Fruit fly (Drosophila melanogaster): Measurements from ENCODE around the gene CG42688.

Gene CG42688

dm6 chr2L:19141435-19142126 is 41.0 kb downstream of the CG42688 start (continued):
- TF ChIP-seq CG9727 (GFP tag; optimal IDR thresholded peaks at IDR 0.05) = peak; percentile 85
- no peak for TF ChIP-seq mirr (GFP tag; optimal IDR thresholded peaks at IDR 0.05)
- peak; percentile 51 for TF ChIP-seq scrt (GFP tag; optimal IDR thresholded peaks at IDR 0.05)
- TF ChIP-seq Mes4 (GFP tag; optimal IDR thresholded peaks at IDR 0.05) = no peak

dm6 chr2L:19140984-19141262 is 41.7 kb downstream of the CG42688 start:
- TF ChIP-seq otp (GFP tag; IDR thresholded peaks at IDR 0.05) = no peak
- TF ChIP-seq jumu (GFP tag; optimal IDR thresholded peaks at IDR 0.05) = no peak
- peak in 1 of 2 experiments; percentile 14 for TF ChIP-seq Hr51 (GFP tag; optimal IDR thresholded peaks at IDR 0.05)
- peak; percentile 7 for TF ChIP-seq CG1647 (GFP tag; optimal IDR thresholded peaks at IDR 0.05)
- TF ChIP-seq CG15601 (tag; optimal IDR thresholded peaks at IDR 0.05) = no peak
- peak in 1 of 2 experiments; percentile 19 for TF ChIP-seq Eip74EF (GFP tag; optimal IDR thresholded peaks at IDR 0.05)
- no peak for TF ChIP-seq CG31388 (GFP tag; optimal IDR thresholded peaks at IDR 0.05)
- TF ChIP-seq caup (GFP tag; optimal IDR thresholded peaks at IDR 0.05; ENCODE audit: severe bottlenecking) = peak; percentile 56
- peak; percentile 66 for TF ChIP-seq row (GFP tag; IDR thresholded peaks at IDR 0.05)
- no peak for TF ChIP-seq usp (GFP tag; optimal IDR thresholded peaks at IDR 0.05)
- no peak for TF ChIP-seq Neu2 (GFP tag; optimal IDR thresholded peaks at IDR 0.05; ENCODE audit: borderline replicate concordance)
- no peak for TF ChIP-seq CG10543 (GFP tag; optimal IDR thresholded peaks at IDR 0.05)
- no peak for TF ChIP-seq gce (GFP tag; IDR thresholded peaks at IDR 0.05)
- no peak for TF ChIP-seq D19A (tag; optimal IDR thresholded peaks at IDR 0.05)
- TF ChIP-seq CG6791 (GFP tag; IDR thresholded peaks at IDR 0.05; ENCODE audit: partially characterized antibody) = no peak
- peak; percentile 26 for TF ChIP-seq CG6813 (GFP tag; optimal IDR thresholded peaks at IDR 0.05)
- TF ChIP-seq abd-A (tag; optimal IDR thresholded peaks at IDR 0.05) = no peak
- peak; percentile 52 for TF ChIP-seq Hmr (GFP tag; optimal IDR thresholded peaks at IDR 0.05)
- peak; percentile 90 for TF ChIP-seq grau (tag; optimal IDR thresholded peaks at IDR 0.05)
- TF ChIP-seq Myb (GFP tag; optimal IDR thresholded peaks at IDR 0.05) = peak; percentile 8
- no peak for TF ChIP-seq CG16813 (GFP tag; IDR thresholded peaks at IDR 0.05; ENCODE audit: partially characterized antibody)
- no peak for TF ChIP-seq scrt (GFP tag; optimal IDR thresholded peaks at IDR 0.05)
- TF ChIP-seq nom (GFP tag; optimal IDR thresholded peaks at IDR 0.05) = no peak
- TF ChIP-seq CG30403 (GFP tag; optimal IDR thresholded peaks at IDR 0.05) = peak; percentile 18
- TF ChIP-seq CG2120 (GFP tag; optimal IDR thresholded peaks at IDR 0.05) = peak; percentile 84
- no peak for TF ChIP-seq onecut (GFP tag; IDR thresholded peaks at IDR 0.05)
- TF ChIP-seq crc (GFP tag; optimal IDR thresholded peaks at IDR 0.05) = no peak
- TF ChIP-seq ewg (GFP tag; optimal IDR thresholded peaks at IDR 0.05) = no peak
- TF ChIP-seq en (GFP tag; optimal IDR thresholded peaks at IDR 0.05) = no peak
- peak; percentile 55 for TF ChIP-seq CG2678 (tag; optimal IDR thresholded peaks at IDR 0.05)
- TF ChIP-seq CG8944 (GFP tag; optimal IDR thresholded peaks at IDR 0.05) = no peak
- TF ChIP-seq Taf1 (GFP tag; IDR thresholded peaks at IDR 0.05) = peak; percentile 59
- TF ChIP-seq luna (GFP tag; optimal IDR thresholded peaks at IDR 0.05) = no peak
- TF ChIP-seq Atf3 (GFP tag; optimal IDR thresholded peaks at IDR 0.05) = no peak
- TF ChIP-seq knrl (GFP tag; IDR thresholded peaks at IDR 0.05; ENCODE audit: partially characterized antibody) = no peak
- peak; percentile 33; the same call in 1 of the 2 replicates for TF ChIP-seq MBD-R2 (GFP tag; IDR thresholded peaks at IDR 0.05)
- TF ChIP-seq CG12155 (GFP tag; optimal IDR thresholded peaks at IDR 0.05) = peak; percentile 24
- TF ChIP-seq CG18262 (tag; optimal IDR thresholded peaks at IDR 0.05) = no peak
- TF ChIP-seq Oli (tag; optimal IDR thresholded peaks at IDR 0.05) = peak; percentile 1
- TF ChIP-seq CG11247 (GFP tag; IDR thresholded peaks at IDR 0.05) = no peak
- TF ChIP-seq hb (GFP tag; IDR thresholded peaks at IDR 0.05; ENCODE audit: partially characterized antibody) = no peak
- no peak for TF ChIP-seq CG1529 (GFP tag; optimal IDR thresholded peaks at IDR 0.05)
- TF ChIP-seq NK7.1 (GFP tag; optimal IDR thresholded peaks at IDR 0.05) = no peak
- TF ChIP-seq oc (tag; optimal IDR thresholded peaks at IDR 0.05) = no peak
- TF ChIP-seq GATAe (GFP tag; conservative IDR thresholded peaks at IDR 0.05) = no peak

Data from whole organism, embryonic.